Fruit fly (Drosophila melanogaster) whole organism, embryonic: ENCODE results near the gene CG31551.

Experiments used
- CG11560 ChIP-seq: fragments of 200-800 bp; sonication (Bioruptor generic); IDR thresholded peaks from 3 replicates; pipeline ENCODE4 v1.3.6; 2022; ENCODE audit warnings: missing biosample characterization, missing genetic modification characterization
- CG43689 ChIP-seq: fragments of 200-800 bp; sonication (Bioruptor generic); IDR thresholded peaks from 2 replicates; pipeline ENCODE4 v1.3.6; 2022; ENCODE audit warnings: missing biosample characterization, missing genetic modification characterization
- Nf-YA ChIP-seq: fragments of 200-800 bp; sonication (Bioruptor generic); IDR thresholded peaks from 2 replicates; pipeline ENCODE4 v1.3.6; 2022; ENCODE audit warnings: missing biosample characterization, missing genetic modification characterization

DNA sequence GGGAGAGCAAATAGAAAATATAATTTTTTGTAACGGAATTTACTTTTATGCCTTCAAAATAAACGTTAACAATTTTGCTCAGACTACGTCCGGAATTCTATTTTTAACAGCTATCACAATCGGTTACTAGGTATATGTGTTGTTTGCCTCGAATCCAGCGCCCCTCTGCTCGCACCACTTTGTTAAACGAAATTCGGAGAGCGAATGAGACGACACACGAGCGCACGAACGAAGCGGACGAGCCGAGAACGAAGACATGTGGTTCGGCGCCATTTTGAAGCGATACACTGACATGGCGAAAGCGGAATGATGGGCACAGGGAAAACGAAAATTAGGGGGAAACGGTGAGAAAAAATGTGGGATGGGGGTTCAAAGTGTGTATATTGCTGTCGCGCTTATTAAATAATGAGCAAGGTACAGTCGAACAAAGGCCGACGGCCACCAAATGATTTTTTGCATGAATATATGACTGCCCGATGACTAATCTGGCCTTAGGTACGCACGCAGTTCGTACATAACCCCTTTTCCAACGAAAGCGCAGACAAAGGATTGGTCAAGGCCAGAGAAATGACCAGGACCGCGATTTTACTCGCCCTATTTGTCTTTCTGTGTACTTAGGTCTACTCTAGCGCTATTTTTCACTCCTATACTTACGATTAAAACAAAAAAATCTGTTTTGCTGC lies 27.1 kb upstream of the CG31551 start:
- TF ChIP-seq Nf-YA (GFP tag; lab: Robert Waterston, UW) = no peak
- no peak for TF ChIP-seq CG43689 (GFP tag; lab: Robert Waterston, UW)
- TF ChIP-seq CG11560 (tag; lab: Robert Waterston, UW) = no peak
